Fruit fly (Drosophila melanogaster): ENCODE measurements around the gene CG10352.

dm6 chrX:11877165-11877564, at the start of gene CG10352:
- TF ChIP-seq CG5204 (GFP tag; optimal IDR thresholded peaks at IDR 0.05) (no peak), Mnt (GFP tag; optimal IDR thresholded peaks at IDR 0.05) (peak; percentile 30), toe (GFP tag; optimal IDR thresholded peaks at IDR 0.05) (no peak), Hr96 (GFP tag; optimal IDR thresholded peaks at IDR 0.05) (no peak), cnc (optimal IDR thresholded peaks at IDR 0.05) (no peak), cic (GFP tag; optimal IDR thresholded peaks at IDR 0.05) (no peak)

Data from whole organism, adult.